Fruit fly (Drosophila melanogaster) S2 (cell line): ENCODE measurements around the gene Arc42.
A peak's percentile ranks its signal among the peaks of the same experiment; 100 is the strongest.

Experiments
- CG8478 ChIP-seq: fragments of >200 bp; optimal IDR thresholded peaks from 2 replicates; lab custom pipeline; 2018
- CTCF ChIP-seq, 2 experiments: fragments of >200 bp; optimal IDR thresholded peaks; 2 replicates each; lab custom pipeline; 2018

Arc42 gene

dm6 chr3R:19892046-19892445 lies 14.5 kb downstream of the Arc42 start:
- TF ChIP-seq CTCF (optimal IDR thresholded peaks at IDR 0.05; lab: Kevin White, UChicago) = no peak
- no peak for TF ChIP-seq CG8478 (lab: Kevin White, UChicago)

- TF ChIP-seq CTCF (optimal IDR thresholded peaks at IDR 0.05; lab: Kevin White, UChicago) (no peak), CG8478 (lab: Kevin White, UChicago) (no peak)
Measured at dm6 chr3R:19895305-19895704, 17.8 kb downstream of the Arc42 start.

dm6 chr3R:19901742-19902141 lies 24.2 kb downstream of the Arc42 start:
- TF ChIP-seq CTCF (optimal IDR thresholded peaks at IDR 0.05; lab: Kevin White, UChicago) = no peak
- no peak for TF ChIP-seq CG8478 (lab: Kevin White, UChicago)

- TF ChIP-seq CTCF (optimal IDR thresholded peaks at IDR 0.05; lab: Kevin White, UChicago) (no peak), CG8478 (lab: Kevin White, UChicago) (no peak)
Measured at dm6 chr3R:19902328-19902727, 24.8 kb downstream of the Arc42 start.

dm6 chr3R:19902926-19903739 lies 25.6 kb downstream of the Arc42 start, which contains the start of gene ClpX:
Gene ClpX, minus strand, starts transcription at chr3R:19903689.
- TF ChIP-seq CTCF (optimal IDR thresholded peaks at IDR 0.05; lab: Kevin White, UChicago) = no peak
- TF ChIP-seq CG8478 (lab: Kevin White, UChicago) = no peak

- peak in 1 of 2 experiments; percentile 9 for TF ChIP-seq CTCF (optimal IDR thresholded peaks at IDR 0.05; lab: Kevin White, UChicago)
- no peak for TF ChIP-seq CG8478 (lab: Kevin White, UChicago)
Measured at dm6 chr3R:19904865-19905373, 27.4 kb downstream of the Arc42 start, which contains the start of the genes Surf6 and RhoGAP92B. Gene Surf6, minus strand, starts transcription at chr3R:19904868. Gene RhoGAP92B, plus strand, starts transcription at chr3R:19905164.

- TF ChIP-seq CG8478 (lab: Kevin White, UChicago) = no peak
- no peak for TF ChIP-seq CTCF (optimal IDR thresholded peaks at IDR 0.05; lab: Kevin White, UChicago)
Measured at dm6 chr3R:19905932-19906439, 28.4 kb downstream of the Arc42 start.

dm6 chr3R:19908863-19909343 lies 31.4 kb downstream of the Arc42 start:
- TF ChIP-seq CG8478 (lab: Kevin White, UChicago) = no peak
- TF ChIP-seq CTCF (optimal IDR thresholded peaks at IDR 0.05; lab: Kevin White, UChicago) = no peak

- TF ChIP-seq CTCF (optimal IDR thresholded peaks at IDR 0.05; lab: Kevin White, UChicago) = no peak
- no peak for TF ChIP-seq CG8478 (lab: Kevin White, UChicago)
Measured at dm6 chr3R:19909541-19910182, 32.1 kb downstream of the Arc42 start.

dm6 chr3R:19910302-19911029 lies 32.9 kb downstream of the Arc42 start:
- no peak for TF ChIP-seq CTCF (optimal IDR thresholded peaks at IDR 0.05; lab: Kevin White, UChicago)
- TF ChIP-seq CG8478 (lab: Kevin White, UChicago) = no peak

dm6 chr3R:19911030-19911429 lies 33.5 kb downstream of the Arc42 start:
- TF ChIP-seq CTCF (optimal IDR thresholded peaks at IDR 0.05; lab: Kevin White, UChicago) (no peak), CG8478 (lab: Kevin White, UChicago) (no peak)

dm6 chr3R:19915312-19915711 lies 37.8 kb downstream of the Arc42 start, which contains the start of the genes Xport-A and Xport-B:
Gene Xport-A, minus strand, starts transcription at chr3R:19915412.
Gene Xport-B, minus strand, starts transcription at chr3R:19915412.
- TF ChIP-seq CTCF (optimal IDR thresholded peaks at IDR 0.05; lab: Kevin White, UChicago) (no peak), CG8478 (lab: Kevin White, UChicago) (no peak)

dm6 chr3R:19917739-19918138 lies 40.2 kb downstream of the Arc42 start, which contains the start of gene CG4465:
Gene CG4465, minus strand, starts transcription at chr3R:19917839.
- no peak for TF ChIP-seq CTCF (optimal IDR thresholded peaks at IDR 0.05; lab: Kevin White, UChicago)
- TF ChIP-seq CG8478 (lab: Kevin White, UChicago) = no peak

dm6 chr3R:19918207-19918606 lies 40.7 kb downstream of the Arc42 start, which contains the start of gene CG4770:
Gene CG4770, plus strand, starts transcription at chr3R:19918507.
- TF ChIP-seq CG8478 (lab: Kevin White, UChicago) (no peak), CTCF (optimal IDR thresholded peaks at IDR 0.05; lab: Kevin White, UChicago) (no peak)
